Worm (Caenorhabditis elegans): ENCODE results near the gene nhr-157.

ce11 chrV:3886104-3886503 is 17.3 kb upstream of the nhr-157 start, which contains the start of gene nhr-124:
- TF ChIP-seq mdl-1 (tag; optimal IDR thresholded peaks at IDR 0.05), result no peak
- TF ChIP-seq unc-39 (tag; optimal IDR thresholded peaks at IDR 0.05), result no peak
- TF ChIP-seq ceh-82 (tag; optimal IDR thresholded peaks at IDR 0.05), result no peak
- TF ChIP-seq nhr-28 (tag; optimal IDR thresholded peaks at IDR 0.05), result no peak
- no peak for TF ChIP-seq sea-2 (GFP tag; optimal IDR thresholded peaks at IDR 0.05)
- no peak for TF ChIP-seq zag-1 (tag; optimal IDR thresholded peaks at IDR 0.05)
- TF ChIP-seq fkh-10 (GFP tag; optimal IDR thresholded peaks at IDR 0.05), result no peak
- TF ChIP-seq nhr-25 (tag; optimal IDR thresholded peaks at IDR 0.05), result no peak
- no peak for TF ChIP-seq pqm-1 (tag; optimal IDR thresholded peaks at IDR 0.05)
- no peak for TF ChIP-seq R02D3.7 (tag; optimal IDR thresholded peaks at IDR 0.05)

Measured in whole organism, L3 larva.